Worm (Caenorhabditis elegans): ENCODE measurements around the gene srh-45.

The srh-45 gene

ce11 chrV:11304879-11305278, at the start of gene srh-45:
Gene srh-45, minus strand, starts transcription at chrV:11304979.
- TF ChIP-seq unc-130 (GFP tag; optimal IDR thresholded peaks at IDR 0.05) (no peak), sdz-38 (tag; optimal IDR thresholded peaks at IDR 0.05) (no peak), efl-1 (GFP tag; optimal IDR thresholded peaks at IDR 0.05) (no peak), die-1 (tag; optimal IDR thresholded peaks at IDR 0.05) (no peak)

ce11 chrV:11354264-11354663, 49.5 kb upstream of the srh-45 start:
- TF ChIP-seq zfh-2 (GFP tag; conservative IDR thresholded peaks at IDR 0.05) (no peak), hmg-20 (GFP tag; IDR thresholded peaks at IDR 0.05) (no peak), die-1 (tag; optimal IDR thresholded peaks at IDR 0.05) (no peak), xnd-1 (tag; optimal IDR thresholded peaks at IDR 0.05) (no peak), nfya-2 (GFP tag; IDR thresholded peaks at IDR 0.05) (no peak), lin-35 (GFP tag; optimal IDR thresholded peaks at IDR 0.05) (no peak), F39B2.1 (GFP tag; IDR thresholded peaks at IDR 0.05) (no peak), B0261.1 (tag; optimal IDR thresholded peaks at IDR 0.05) (no peak), sptf-2 (GFP tag; optimal IDR thresholded peaks at IDR 0.05) (no peak), dox-1 (GFP tag; IDR thresholded peaks at IDR 0.05) (no peak), tbp1 (GFP tag; optimal IDR thresholded peaks at IDR 0.05) (no peak), lsl-1 (GFP tag; optimal IDR thresholded peaks at IDR 0.05) (no peak), sdz-38 (tag; optimal IDR thresholded peaks at IDR 0.05) (no peak), F33H1.4 (GFP tag; IDR thresholded peaks at IDR 0.05) (no peak)

DNA sequence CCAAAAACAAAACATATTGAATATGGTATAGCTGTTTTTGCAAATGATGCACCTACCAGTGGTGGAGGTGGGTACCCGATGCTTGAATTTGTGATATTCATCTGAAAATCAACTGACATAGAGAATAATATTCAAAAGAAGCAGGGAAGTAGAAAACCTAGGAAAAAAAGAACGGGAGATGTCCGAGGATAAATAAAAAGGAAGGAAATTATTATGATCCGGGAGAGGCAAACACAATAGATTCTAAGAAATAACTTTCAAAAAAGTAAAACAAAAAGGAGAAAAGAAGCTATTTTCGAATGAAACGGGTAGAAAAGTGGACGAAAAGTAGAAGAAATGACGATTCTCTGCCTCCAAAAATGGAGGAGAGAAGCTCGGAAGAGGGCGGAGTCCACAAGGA, 48.1 kb upstream of the srh-45 start, which contains the start of gene npr-25:
npr-25 (minus strand) TSS at position 101 of the 400 bp plus-strand sequence.
- TF ChIP-seq bed-2 (GFP tag; IDR thresholded peaks at IDR 0.05), result no peak

ce11 chrV:11351263-11351662, 46.5 kb upstream of the srh-45 start:
- TF ChIP-seq lag-1 (GFP tag; IDR thresholded peaks at IDR 0.05) (no peak), zfh-2 (GFP tag; conservative IDR thresholded peaks at IDR 0.05) (no peak), die-1 (tag; optimal IDR thresholded peaks at IDR 0.05) (no peak), efl-1 (GFP tag; optimal IDR thresholded peaks at IDR 0.05) (no peak), lin-35 (GFP tag; optimal IDR thresholded peaks at IDR 0.05) (no peak), lin-54 (GFP tag; optimal IDR thresholded peaks at IDR 0.05) (no peak), egl-44 (GFP tag; IDR thresholded peaks at IDR 0.05) (no peak), pha-4 (tag; optimal IDR thresholded peaks at IDR 0.05) (no peak), ztf-3 (GFP tag; optimal IDR thresholded peaks at IDR 0.05) (no peak), hmg-20 (GFP tag; IDR thresholded peaks at IDR 0.05) (no peak), tbx-9 (tag; optimal IDR thresholded peaks at IDR 0.05; ENCODE audit: borderline replicate concordance) (no peak)

DNA sequence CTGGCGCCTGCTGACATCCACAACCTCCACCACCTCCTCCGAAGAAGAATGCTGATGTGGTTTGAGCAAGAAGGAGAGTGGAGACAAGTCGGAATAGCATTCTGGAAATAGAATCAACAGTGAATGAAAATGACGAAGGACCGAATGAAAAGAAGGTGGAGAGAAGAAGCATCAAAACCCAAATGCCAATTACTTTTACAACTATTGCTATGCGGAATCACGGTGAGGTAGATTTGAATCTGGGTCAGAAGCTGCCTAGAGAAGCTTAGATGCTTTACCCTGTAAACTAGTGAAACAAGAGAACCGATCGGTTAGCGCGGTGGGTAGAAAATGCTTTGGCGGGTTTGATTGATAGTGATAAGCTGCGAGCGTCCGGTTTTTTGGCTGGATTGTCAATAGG, 42.1 kb upstream of the srh-45 start, which contains the start of gene grl-7:
grl-7 (minus strand) TSS at position 101 of the 400 bp plus-strand sequence.
- TF ChIP-seq aptf-2 (GFP tag; conservative IDR thresholded peaks at IDR 0.05) (no peak), bed-1 (GFP tag; IDR thresholded peaks at IDR 0.05) (no peak), let-526 (GFP tag; IDR thresholded peaks at IDR 0.05) (0 out of 2 replicates have a peak, but pooled peaks have one; percentile 24), lir-1 (GFP tag; conservative IDR thresholded peaks at IDR 0.05) (no peak)

DNA sequence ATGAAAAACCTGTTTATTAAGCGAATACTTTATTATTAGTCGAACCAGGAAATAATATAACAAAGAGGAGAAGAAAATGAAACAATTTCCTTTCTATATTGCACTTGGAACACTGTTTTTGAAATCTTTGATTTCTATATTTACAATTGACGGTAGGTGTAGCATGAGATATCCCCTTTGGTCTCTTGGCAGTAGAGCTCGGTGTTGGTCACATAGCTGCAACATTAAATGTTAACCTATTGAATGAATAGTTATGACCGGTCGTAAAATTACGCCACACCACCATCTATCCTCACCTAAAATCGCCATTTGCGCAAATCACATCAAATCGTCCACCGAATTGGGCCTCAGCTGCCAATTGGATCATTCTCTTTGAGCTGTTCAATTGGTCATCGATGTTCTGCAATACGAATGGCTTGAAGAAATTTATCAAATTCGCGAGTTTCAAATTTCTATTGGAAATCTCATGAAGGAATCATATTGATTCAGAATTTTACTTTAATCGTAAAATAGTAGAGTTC, 40.1 kb upstream of the srh-45 start:
- TF ChIP-seq F57A8.1 (GFP tag; optimal IDR thresholded peaks at IDR 0.05), result no peak

ce11 chrV:11344112-11344511, 39.3 kb upstream of the srh-45 start:
- no peak for TF ChIP-seq nfya-2 (GFP tag; IDR thresholded peaks at IDR 0.05)
- no peak for TF ChIP-seq ztf-25 (GFP tag; IDR thresholded peaks at IDR 0.05)
- no peak for TF ChIP-seq F57C9.4 (tag; optimal IDR thresholded peaks at IDR 0.05)
- TF ChIP-seq tlf-1 (GFP tag; optimal IDR thresholded peaks at IDR 0.05), result no peak
- TF ChIP-seq madf-6 (GFP tag; IDR thresholded peaks at IDR 0.05), result no peak
- TF ChIP-seq ztf-26 (tag; optimal IDR thresholded peaks at IDR 0.05), result no peak
- no peak for TF ChIP-seq ceh-27 (GFP tag; optimal IDR thresholded peaks at IDR 0.05)
- no peak for TF ChIP-seq die-1 (tag; optimal IDR thresholded peaks at IDR 0.05)
- no peak for TF ChIP-seq attf-6 (GFP tag; IDR thresholded peaks at IDR 0.05)
- no peak for TF ChIP-seq hlh-26 (GFP tag; conservative IDR thresholded peaks at IDR 0.05)
- TF ChIP-seq bed-2 (GFP tag; IDR thresholded peaks at IDR 0.05), result no peak
- TF ChIP-seq nfyb-1 (GFP tag; IDR thresholded peaks at IDR 0.05), result no peak
- no peak for TF ChIP-seq nhr-80 (tag; optimal IDR thresholded peaks at IDR 0.05)
- no peak for TF ChIP-seq aptf-2 (GFP tag; conservative IDR thresholded peaks at IDR 0.05)
- no peak for TF ChIP-seq hlh-12 (tag; optimal IDR thresholded peaks at IDR 0.05)
